Worm (Caenorhabditis elegans) whole organism, young adult: ENCODE results near the gene pqn-53.

Source experiments
- cebp-2 ChIP-seq: fragments of 200-800 bp; sonication (Bioruptor generic); IDR thresholded peaks from 2 replicates; pipeline ENCODE4 v1.3.6; 2022; ENCODE audit warnings: missing genetic modification characterization, missing compliant biosample characterization
- nhr-27 ChIP-seq: fragments of 200-800 bp; sonication (Bioruptor generic); optimal IDR thresholded peaks from 2 replicates; lab custom pipeline; 2018; ENCODE audit warnings: mild to moderate bottlenecking, missing genetic modification characterization, moderate library complexity, missing compliant biosample characterization

DNA sequence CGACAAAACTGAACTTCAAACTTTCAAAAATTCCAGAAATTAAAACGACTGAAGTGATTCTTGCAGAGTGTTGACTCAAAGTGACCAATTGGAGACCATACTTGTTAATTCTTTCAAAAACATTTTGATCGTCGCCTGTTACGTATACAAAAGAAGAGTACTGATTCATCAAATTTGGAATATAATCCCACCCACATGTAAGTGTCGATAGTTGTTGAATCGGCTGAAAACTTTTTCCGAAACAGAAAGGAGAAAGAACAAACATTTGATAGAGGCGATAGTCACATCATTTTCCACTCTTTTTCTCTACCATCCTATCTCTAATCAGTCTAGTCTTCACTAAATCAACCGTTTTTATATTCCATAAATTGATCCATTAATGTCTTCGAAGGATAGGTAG lies 38.7 kb upstream of the pqn-53 start, which contains the start of gene nhr-153:
- TF ChIP-seq cebp-2 (GFP tag; lab: Robert Waterston, UW) (no peak), nhr-27 (tag; lab: Kevin White, UChicago) (no peak)
